Fruit fly (Drosophila melanogaster) whole organism, embryonic: ENCODE measurements around the gene lap.

Experiments
- Bteb2 ChIP-seq: fragments of 200-800 bp; sonication (Bioruptor generic); optimal IDR thresholded peaks from 2 replicates; lab custom pipeline; 2016; ENCODE audit warnings: missing biosample characterization, missing genetic modification characterization
- C15 ChIP-seq: fragments of 200-800 bp; sonication (Bioruptor generic); IDR thresholded peaks from 3 replicates; pipeline ENCODE4 v1.3.6; 2022; ENCODE audit warnings: missing biosample characterization, missing genetic modification characterization
- CG10565 ChIP-seq: fragments of 200-800 bp; sonication (Bioruptor generic); optimal IDR thresholded peaks from 3 replicates; lab custom pipeline; 2016; ENCODE audit warnings: missing biosample characterization, mild to moderate bottlenecking, missing genetic modification characterization
- CG11398 ChIP-seq: fragments of 200-800 bp; sonication (Bioruptor generic); optimal IDR thresholded peaks from 2 replicates; lab custom pipeline; 2016; ENCODE audit warnings: missing biosample characterization, missing genetic modification characterization
- CG11560 ChIP-seq: fragments of 200-800 bp; sonication (Bioruptor generic); IDR thresholded peaks from 3 replicates; pipeline ENCODE4 v1.3.6; 2022; ENCODE audit warnings: missing biosample characterization, missing genetic modification characterization
- CG11723 ChIP-seq: fragments of 200-800 bp; sonication (Bioruptor generic); optimal IDR thresholded peaks from 2 replicates; lab custom pipeline; 2017; ENCODE audit warnings: missing biosample characterization, mild to moderate bottlenecking, missing genetic modification characterization
- CG13424 ChIP-seq: fragments of 200-800 bp; sonication (Bioruptor generic); optimal IDR thresholded peaks from 2 replicates; lab custom pipeline; 2019; ENCODE audit warnings: missing biosample characterization, mild to moderate bottlenecking, missing genetic modification characterization, moderate library complexity
- CG13624 ChIP-seq: fragments of 200-800 bp; sonication (Bioruptor generic); optimal IDR thresholded peaks from 2 replicates; lab custom pipeline; 2016; ENCODE audit warnings: missing biosample characterization, missing genetic modification characterization
- CG15073 ChIP-seq: fragments of 200-800 bp; sonication (Bioruptor generic); optimal IDR thresholded peaks from 2 replicates; lab custom pipeline; 2016; ENCODE audit warnings: missing biosample characterization, missing genetic modification characterization
- CG1792 ChIP-seq: fragments of 200-800 bp; sonication (Bioruptor generic); optimal IDR thresholded peaks from 2 replicates; lab custom pipeline; 2016; ENCODE audit warnings: missing biosample characterization, missing genetic modification characterization
- CG18599 ChIP-seq: fragments of 200-800 bp; sonication (Bioruptor generic); optimal IDR thresholded peaks from 3 replicates; lab custom pipeline; 2017; ENCODE audit warnings: missing biosample characterization, missing genetic modification characterization, mild to moderate bottlenecking, moderate library complexity, missing genetic modification reagents
- CG2678 ChIP-seq: fragments of 200-800 bp; sonication (Bioruptor generic); optimal IDR thresholded peaks from 3 replicates; lab custom pipeline; 2019; ENCODE audit warnings: missing biosample characterization, mild to moderate bottlenecking, missing genetic modification characterization, moderate library complexity
- CG31224 ChIP-seq: fragments of 200-800 bp; sonication (Bioruptor generic); IDR thresholded peaks from 2 replicates; pipeline ENCODE4 v1.3.6; 2022; ENCODE audit warnings: missing biosample characterization, missing genetic modification characterization
- CG3838 ChIP-seq: fragments of 200-800 bp; sonication (Bioruptor generic); optimal IDR thresholded peaks from 3 replicates; lab custom pipeline; 2016; ENCODE audit warnings: missing biosample characterization, missing genetic modification characterization
- CG4328 ChIP-seq: fragments of 200-800 bp; sonication (Bioruptor generic); optimal IDR thresholded peaks from 3 replicates; lab custom pipeline; 2017; ENCODE audit warnings: missing biosample characterization, missing genetic modification reagents, missing genetic modification characterization
- CG4854 ChIP-seq: fragments of 200-800 bp; sonication (Bioruptor generic); optimal IDR thresholded peaks from 2 replicates; lab custom pipeline; 2016; ENCODE audit warnings: missing biosample characterization, missing genetic modification characterization, inconsistent platforms
- CG8281 ChIP-seq: fragments of 200-800 bp; sonication (Bioruptor generic); optimal IDR thresholded peaks from 2 replicates; lab custom pipeline; 2018; ENCODE audit warnings: missing biosample characterization, mild to moderate bottlenecking, missing genetic modification characterization, moderate library complexity
- CG8388 ChIP-seq: fragments of 200-800 bp; sonication (Bioruptor generic); optimal IDR thresholded peaks from 2 replicates; lab custom pipeline; 2019; ENCODE audit warnings: missing biosample characterization, mild to moderate bottlenecking, missing genetic modification characterization, moderate library complexity
- CG8765 ChIP-seq: fragments of 200-800 bp; sonication (Bioruptor generic); IDR thresholded peaks from 2 replicates; pipeline ENCODE4 v1.3.6; 2022; ENCODE audit warnings: missing biosample characterization, missing genetic modification characterization
- CG9609 ChIP-seq: fragments of 200-800 bp; sonication (Bioruptor generic); optimal IDR thresholded peaks from 3 replicates; lab custom pipeline; 2016; ENCODE audit warnings: missing biosample characterization, missing genetic modification characterization
- D ChIP-seq, 2 experiments: fragments of 200-800 bp in 1 of 2; fragments of >200 bp in 1 of 2; sonication (Bioruptor generic) in 1 of 2; optimal IDR thresholded peaks; 2 replicates in 1 of 2; 3 replicates in 1 of 2; lab custom pipeline; 2017; ENCODE audit warnings: mild to moderate bottlenecking in 1 of 2, missing biosample characterization in 1 of 2, missing genetic modification characterization in 1 of 2, missing genetic modification reagents in 1 of 2
- Dek ChIP-seq: fragments of 200-800 bp; sonication (Bioruptor generic); optimal IDR thresholded peaks from 3 replicates; lab custom pipeline; 2019; ENCODE audit warnings: missing biosample characterization, mild to moderate bottlenecking, missing genetic modification characterization, moderate library complexity
- Dip2 ChIP-seq: fragments of 200-800 bp; sonication (Bioruptor generic); IDR thresholded peaks from 2 replicates; pipeline ENCODE4 v1.3.6; 2022; ENCODE audit warnings: missing biosample characterization, missing genetic modification characterization
- Dip3 ChIP-seq: fragments of 200-800 bp; sonication (Bioruptor generic); optimal IDR thresholded peaks from 3 replicates; lab custom pipeline; 2016; ENCODE audit warnings: missing biosample characterization, missing genetic modification characterization
- Ets65A ChIP-seq: fragments of 200-800 bp; sonication (Bioruptor generic); peaks from one replicate; lab custom pipeline; 2016; ENCODE audit warnings: missing biosample characterization, missing genetic modification characterization
- Hand ChIP-seq: fragments of 200-800 bp; sonication (Bioruptor generic); optimal IDR thresholded peaks from 2 replicates; lab custom pipeline; 2017; ENCODE audit warnings: mild to moderate bottlenecking, missing biosample characterization, missing genetic modification reagents, missing genetic modification characterization
- Hr51 ChIP-seq, 2 experiments: fragments of 200-800 bp; sonication (Bioruptor generic); optimal IDR thresholded peaks; 2 replicates in 1 of 2; 3 replicates in 1 of 2; lab custom pipeline; 2016 to 2018; ENCODE audit warnings: missing biosample characterization in 2 of 2, missing genetic modification characterization in 2 of 2, mild to moderate bottlenecking in 1 of 2, moderate library complexity in 1 of 2
- Nf-YC ChIP-seq: fragments of 200-800 bp; optimal IDR thresholded peaks from 3 replicates; lab custom pipeline; 2019; ENCODE audit warnings: missing biosample characterization, mild to moderate bottlenecking, missing genetic modification characterization, moderate library complexity
- Sry-δ ChIP-seq: fragments of 200-800 bp; sonication (Bioruptor generic); optimal IDR thresholded peaks from 2 replicates; lab custom pipeline; 2016; ENCODE audit warnings: missing biosample characterization, missing genetic modification characterization
- Tbp ChIP-seq: fragments of >200 bp; optimal IDR thresholded peaks from 2 replicates; lab custom pipeline; 2018; ENCODE audit warnings: missing biosample characterization, missing genetic modification characterization
- Trl ChIP-seq, 3 experiments: fragments of >200 bp in 2 of 3; fragments of 200-800 bp in 1 of 3; sonication (Bioruptor generic) in 1 of 3; optimal IDR thresholded peaks; 2 replicates in 1 of 3; 3 replicates in 2 of 3; lab custom pipeline; 2016 to 2017; ENCODE audit warnings: missing biosample characterization in 1 of 3, missing genetic modification characterization in 1 of 3
- corto ChIP-seq: fragments of 200-800 bp; sonication (Bioruptor generic); optimal IDR thresholded peaks from 2 replicates; lab custom pipeline; 2016; ENCODE audit warnings: missing biosample characterization, mild to moderate bottlenecking, missing genetic modification characterization, moderate library complexity
- disco-r ChIP-seq: fragments of 200-800 bp; sonication (Bioruptor generic); optimal IDR thresholded peaks from 2 replicates; lab custom pipeline; 2016; ENCODE audit warnings: missing biosample characterization, missing genetic modification characterization
- esg ChIP-seq: fragments of 200-800 bp; sonication (Bioruptor generic); conservative IDR thresholded peaks from 2 replicates; pipeline ENCODE4 v1.3.6; 2022; ENCODE audit warnings: missing biosample characterization, missing genetic modification characterization
- ewg ChIP-seq: fragments of 200-800 bp; sonication (Bioruptor generic); optimal IDR thresholded peaks from 3 replicates; lab custom pipeline; 2017; ENCODE audit warnings: mild to moderate bottlenecking, missing biosample characterization, missing genetic modification reagents, missing genetic modification characterization
- fu2 ChIP-seq: fragments of 200-800 bp; sonication (Bioruptor generic); optimal IDR thresholded peaks from 2 replicates; lab custom pipeline; 2016; ENCODE audit warnings: missing biosample characterization, missing genetic modification characterization
- grau ChIP-seq: fragments of 200-800 bp; optimal IDR thresholded peaks from 3 replicates; lab custom pipeline; 2019; ENCODE audit warnings: missing biosample characterization, mild to moderate bottlenecking, missing genetic modification characterization, moderate library complexity
- gsb ChIP-seq: fragments of 200-800 bp; sonication (Bioruptor generic); IDR thresholded peaks from 2 replicates; pipeline ENCODE4 v1.3.6; 2022; ENCODE audit warnings: missing biosample characterization, missing genetic modification characterization
- gsb-n ChIP-seq: fragments of 200-800 bp; sonication (Bioruptor generic); optimal IDR thresholded peaks from 3 replicates; lab custom pipeline; 2018; ENCODE audit warnings: missing biosample characterization, mild to moderate bottlenecking, missing genetic modification characterization
- h ChIP-seq: fragments of >200 bp; optimal IDR thresholded peaks from 2 replicates; lab custom pipeline; 2017
- hbn ChIP-seq: fragments of 200-800 bp; sonication (Bioruptor generic); IDR thresholded peaks from 2 replicates; pipeline ENCODE4 v1.3.6; 2022; ENCODE audit warnings: missing biosample characterization, missing genetic modification characterization; ENCODE audit not compliant: partially characterized antibody
- knrl ChIP-seq: fragments of 200-800 bp; sonication (Bioruptor generic); IDR thresholded peaks from 3 replicates; pipeline ENCODE4 v1.3.6; 2022; ENCODE audit warnings: missing biosample characterization, missing genetic modification characterization; ENCODE audit not compliant: partially characterized antibody
- luna ChIP-seq: fragments of 200-800 bp; sonication (Bioruptor generic); optimal IDR thresholded peaks from 2 replicates; lab custom pipeline; 2016; ENCODE audit warnings: missing biosample characterization, missing genetic modification characterization
- maf-S ChIP-seq: fragments of 200-800 bp; sonication (Bioruptor generic); optimal IDR thresholded peaks from 2 replicates; lab custom pipeline; 2016; ENCODE audit warnings: missing biosample characterization, missing genetic modification characterization
- mld ChIP-seq: fragments of 200-800 bp; sonication (Bioruptor generic); IDR thresholded peaks from 3 replicates; pipeline ENCODE4 v1.3.6; 2022; ENCODE audit warnings: missing biosample characterization, missing genetic modification characterization; ENCODE audit not compliant: partially characterized antibody
- slou ChIP-seq: fragments of 200-800 bp; sonication (Bioruptor generic); optimal IDR thresholded peaks from 3 replicates; lab custom pipeline; 2016; ENCODE audit warnings: missing biosample characterization, missing genetic modification characterization
- tap ChIP-seq: fragments of 200-800 bp; optimal IDR thresholded peaks from 3 replicates; lab custom pipeline; 2019; ENCODE audit warnings: missing biosample characterization, mild to moderate bottlenecking, missing genetic modification characterization, moderate library complexity
- tx ChIP-seq: fragments of 200-800 bp; sonication (Bioruptor generic); optimal IDR thresholded peaks from 2 replicates; lab custom pipeline; 2016; ENCODE audit warnings: missing biosample characterization, missing genetic modification characterization
- vfl ChIP-seq: fragments of 200-800 bp; sonication (Bioruptor generic); optimal IDR thresholded peaks from 2 replicates; lab custom pipeline; 2016; ENCODE audit warnings: missing biosample characterization, missing genetic modification characterization

lap gene

DNA sequence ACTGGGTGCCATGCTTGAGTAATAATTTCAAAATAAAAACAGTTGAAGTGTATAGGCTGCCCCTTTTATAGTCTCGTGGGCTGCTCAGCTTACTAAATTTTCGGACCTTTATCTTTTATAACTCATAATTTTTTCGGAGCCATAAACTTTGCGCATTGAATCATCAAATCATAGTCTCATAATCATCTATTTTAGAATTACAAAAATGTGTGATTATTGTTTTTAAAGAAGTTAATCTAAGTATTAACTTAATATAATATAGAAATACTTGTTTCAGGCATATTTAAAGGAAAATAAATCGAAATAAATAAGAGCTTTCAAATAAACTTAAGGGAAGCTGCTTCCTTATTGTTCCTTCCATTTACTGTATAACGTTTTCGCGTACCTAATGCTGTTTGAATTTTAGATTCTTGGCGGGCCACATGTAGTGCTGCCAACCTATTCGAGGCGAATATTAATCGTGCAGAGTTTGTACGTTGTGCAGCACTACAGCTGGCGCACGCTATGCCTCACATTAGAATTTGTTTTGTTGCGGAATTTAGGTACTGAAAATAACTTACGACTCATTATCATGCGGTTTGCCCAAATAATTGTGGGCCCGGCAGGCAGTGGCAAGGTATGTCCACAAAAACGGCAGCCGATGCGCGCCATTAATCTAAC is 42.4 kb upstream of the lap start, which contains the start of the genes CG14610 and CG2656 (continued):
- TF ChIP-seq CG15073 (GFP tag; lab: Kevin White, UChicago) (peak; percentile 30), CG13624 (GFP tag; lab: Kevin White, UChicago) (peak; percentile 89), ewg (GFP tag; lab: Kevin White, UChicago) (peak; percentile 73), CG3838 (GFP tag; lab: Kevin White, UChicago) (peak; percentile 44), grau (peak; percentile 58), CG11398 (GFP tag; lab: Kevin White, UChicago) (peak; percentile 66), Hr51 (GFP tag; optimal IDR thresholded peaks at IDR 0.05; lab: Kevin White, UChicago) (peak; percentile 44 to 82), corto (no peak), Dip2 (GFP tag; lab: Robert Waterston, UW) (no peak), Bteb2 (peak; percentile 69), slou (GFP tag; lab: Kevin White, UChicago) (no peak), mld (0 out of 3 replicates have a peak, but pooled peaks have one; percentile 52), CG13424 (tag; lab: Kevin White, UChicago) (peak; percentile 53), hbn (GFP tag; lab: Robert Waterston, UW) (peak; percentile 50), Sry-δ (peak; percentile 70), disco-r (GFP tag; lab: Kevin White, UChicago) (peak; percentile 14), CG1792 (GFP tag; lab: Kevin White, UChicago) (peak; percentile 84), tap (tag; lab: Kevin White, UChicago) (peak; percentile 30), D (optimal IDR thresholded peaks at IDR 0.05; lab: Kevin White, UChicago) (no peak), D (GFP tag; optimal IDR thresholded peaks at IDR 0.05; lab: Kevin White, UChicago) (peak; percentile 10), CG10565 (GFP tag; lab: Kevin White, UChicago) (no peak), CG8388 (GFP tag; lab: Kevin White, UChicago) (peak; percentile 31), gsb-n (tag; lab: Kevin White, UChicago) (peak; percentile 82), CG18599 (GFP tag; lab: Kevin White, UChicago) (peak; percentile 74), knrl (GFP tag; lab: Robert Waterston, UW) (peak; percentile 51; the same call in 2 of the 3 replicates), vfl (GFP tag; lab: Kevin White, UChicago) (peak; percentile 86), Dek (no peak), CG4328 (GFP tag; lab: Kevin White, UChicago) (peak; percentile 21), fu2 (GFP tag; lab: Kevin White, UChicago) (peak; percentile 81), gsb (GFP tag; lab: Robert Waterston, UW) (no peak), maf-S (peak; percentile 87), CG2678 (tag; lab: Kevin White, UChicago) (no peak), luna (GFP tag; lab: Kevin White, UChicago) (peak; percentile 1), CG4854 (peak; percentile 62), Trl (optimal IDR thresholded peaks at IDR 0.05; lab: Kevin White, UChicago) (no peak), Trl (GFP tag; optimal IDR thresholded peaks at IDR 0.05; lab: Kevin White, UChicago) (peak; percentile 94), Dip3 (GFP tag; lab: Kevin White, UChicago) (peak; percentile 82), h (no peak), CG8281 (tag; lab: Kevin White, UChicago) (no peak), CG9609 (GFP tag; lab: Kevin White, UChicago) (peak; percentile 86), C15 (no peak), Nf-YC (tag; lab: Kevin White, UChicago) (peak; percentile 28), Hand (GFP tag; lab: Kevin White, UChicago) (no peak), tx (GFP tag; lab: Kevin White, UChicago) (peak; percentile 81), Ets65A (peak; percentile 99), CG11723 (GFP tag; lab: Kevin White, UChicago) (peak; percentile 65), Tbp (GFP tag; lab: Kevin White, UChicago) (no peak), CG11560 (no peak), CG8765 (GFP tag; lab: Robert Waterston, UW) (peak; percentile 20; the same call in 1 of the 2 replicates), esg (GFP tag; lab: Robert Waterston, UW) (peak; percentile 42; the same call in 1 of the 2 replicates), CG31224 (GFP tag; lab: Robert Waterston, UW) (peak; percentile 24; the same call in 1 of the 2 replicates)
